Fruit fly (Drosophila melanogaster) whole organism, embryonic: ENCODE results near the gene CG7079.

ENCODE experiments used
- ATbp ChIP-seq: fragments of 200-800 bp; sonication (Bioruptor generic); optimal IDR thresholded peaks from 2 replicates; lab custom pipeline; 2017; ENCODE audit warnings: missing biosample characterization, mild to moderate bottlenecking, missing genetic modification characterization, missing genetic modification reagents
- CG13287 ChIP-seq: fragments of 200-800 bp; sonication (Bioruptor generic); IDR thresholded peaks from 2 replicates; pipeline ENCODE4 v1.3.6; 2022; ENCODE audit warnings: missing biosample characterization, missing genetic modification characterization; ENCODE audit not compliant: partially characterized antibody
- CG13624 ChIP-seq: fragments of 200-800 bp; sonication (Bioruptor generic); optimal IDR thresholded peaks from 2 replicates; lab custom pipeline; 2016; ENCODE audit warnings: missing biosample characterization, missing genetic modification characterization
- CG1603 ChIP-seq: fragments of 200-800 bp; sonication (Bioruptor generic); optimal IDR thresholded peaks from 2 replicates; lab custom pipeline; 2019; ENCODE audit warnings: missing biosample characterization, mild to moderate bottlenecking, missing genetic modification characterization, moderate library complexity
- CG16863 ChIP-seq: fragments of 200-800 bp; sonication (Bioruptor generic); optimal IDR thresholded peaks from 3 replicates; lab custom pipeline; 2016; ENCODE audit warnings: missing biosample characterization, missing genetic modification characterization
- CG17359 ChIP-seq: fragments of 200-800 bp; sonication (Bioruptor generic); optimal IDR thresholded peaks from 3 replicates; lab custom pipeline; 2018; ENCODE audit warnings: missing biosample characterization, mild to moderate bottlenecking, missing genetic modification characterization, moderate library complexity
- CG1832 ChIP-seq: fragments of 200-800 bp; sonication (Bioruptor generic); optimal IDR thresholded peaks from 2 replicates; lab custom pipeline; 2017; ENCODE audit warnings: missing biosample characterization, mild to moderate bottlenecking, missing genetic modification characterization, inconsistent platforms
- CG18599 ChIP-seq: fragments of 200-800 bp; sonication (Bioruptor generic); optimal IDR thresholded peaks from 3 replicates; lab custom pipeline; 2017; ENCODE audit warnings: missing biosample characterization, missing genetic modification characterization, mild to moderate bottlenecking, moderate library complexity, missing genetic modification reagents
- CG2116 ChIP-seq: fragments of 200-800 bp; sonication (Bioruptor generic); optimal IDR thresholded peaks from 3 replicates; lab custom pipeline; 2018; ENCODE audit warnings: missing biosample characterization, mild to moderate bottlenecking, missing genetic modification characterization
- CG2712 ChIP-seq: fragments of 200-800 bp; optimal IDR thresholded peaks from 3 replicates; lab custom pipeline; 2019; ENCODE audit warnings: missing biosample characterization, mild to moderate bottlenecking, missing genetic modification characterization, moderate library complexity
- CG30020 ChIP-seq: fragments of 200-800 bp; optimal IDR thresholded peaks from 2 replicates; lab custom pipeline; 2019; ENCODE audit warnings: missing biosample characterization, mild to moderate bottlenecking, missing genetic modification characterization, moderate library complexity
- CG3163 ChIP-seq: fragments of 200-800 bp; sonication (Bioruptor generic); optimal IDR thresholded peaks from 3 replicates; lab custom pipeline; 2016; ENCODE audit warnings: missing biosample characterization, missing genetic modification characterization
- CG3407 ChIP-seq: fragments of 200-800 bp; sonication (Bioruptor generic); optimal IDR thresholded peaks from 2 replicates; lab custom pipeline; 2018; ENCODE audit warnings: missing biosample characterization, mild to moderate bottlenecking, missing genetic modification characterization
- CG3726 ChIP-seq: fragments of 200-800 bp; sonication (Bioruptor generic); IDR thresholded peaks from 3 replicates; pipeline ENCODE4, ENCODE4 v1.3.6; 2022; ENCODE audit warnings: missing biosample characterization, missing genetic modification characterization
- CG4360 ChIP-seq: fragments of 200-800 bp; sonication (Bioruptor generic); IDR thresholded peaks from 2 replicates; pipeline ENCODE4 v1.3.6; 2022; ENCODE audit warnings: missing biosample characterization, missing genetic modification characterization
- CG6175 ChIP-seq: fragments of 200-800 bp; sonication (Bioruptor generic); IDR thresholded peaks from 3 replicates; pipeline ENCODE4 v1.3.6; 2022; ENCODE audit warnings: missing biosample characterization, missing genetic modification characterization
- CG6765 ChIP-seq: fragments of 200-800 bp; sonication (Bioruptor generic); optimal IDR thresholded peaks from 3 replicates; lab custom pipeline; 2017; ENCODE audit warnings: missing biosample characterization, mild to moderate bottlenecking, missing genetic modification characterization
- CG6791 ChIP-seq: fragments of 200-800 bp; sonication (Bioruptor generic); IDR thresholded peaks from 3 replicates; pipeline ENCODE4 v1.3.6; 2022; ENCODE audit warnings: missing biosample characterization, missing genetic modification characterization; ENCODE audit not compliant: partially characterized antibody
- CG8290 ChIP-seq, 3 experiments: fragments of 200-800 bp; sonication (Bioruptor generic); optimal IDR thresholded peaks; 2 replicates each; lab custom pipeline; 2016 to 2019; ENCODE audit warnings: missing biosample characterization in 3 of 3, missing genetic modification characterization in 3 of 3, mild to moderate bottlenecking in 2 of 3, moderate library complexity in 1 of 3
- CG8924 ChIP-seq: fragments of 200-800 bp; optimal IDR thresholded peaks from 3 replicates; lab custom pipeline; 2019; ENCODE audit warnings: missing biosample characterization, mild to moderate bottlenecking, missing genetic modification characterization, moderate library complexity
- Dbx ChIP-seq: fragments of 200-800 bp; sonication (Bioruptor generic); IDR thresholded peaks from 3 replicates; pipeline ENCODE4 v1.3.6; 2022; ENCODE audit warnings: missing biosample characterization, missing genetic modification characterization
- Eip74EF ChIP-seq, 2 experiments: fragments of 200-800 bp in 1 of 2; fragments of >200 bp in 1 of 2; sonication (Bioruptor generic) in 1 of 2; optimal IDR thresholded peaks; 2 replicates each; lab custom pipeline; 2017 to 2019; ENCODE audit warnings: missing biosample characterization in 2 of 2, missing genetic modification characterization in 2 of 2, mild to moderate bottlenecking in 1 of 2, moderate library complexity in 1 of 2
- HmgZ ChIP-seq: fragments of 200-800 bp; sonication (Bioruptor generic); optimal IDR thresholded peaks from 2 replicates; lab custom pipeline; 2018; ENCODE audit warnings: missing biosample characterization, mild to moderate bottlenecking, missing genetic modification characterization
- MESR4 ChIP-seq: fragments of 200-800 bp; sonication (Bioruptor generic); optimal IDR thresholded peaks from 2 replicates; lab custom pipeline; 2018; ENCODE audit warnings: missing biosample characterization, mild to moderate bottlenecking, missing genetic modification characterization, moderate library complexity
- Myb ChIP-seq: fragments of 200-800 bp; sonication (Bioruptor generic); optimal IDR thresholded peaks from 2 replicates; lab custom pipeline; 2016; ENCODE audit warnings: missing biosample characterization, missing genetic modification characterization
- Rfx ChIP-seq: fragments of 200-800 bp; sonication (Bioruptor generic); IDR thresholded peaks from 2 replicates; pipeline ENCODE4 v1.3.6; 2022; ENCODE audit warnings: missing biosample characterization, missing genetic modification characterization
- Sry-δ ChIP-seq: fragments of 200-800 bp; sonication (Bioruptor generic); optimal IDR thresholded peaks from 2 replicates; lab custom pipeline; 2016; ENCODE audit warnings: missing biosample characterization, missing genetic modification characterization
- abd-A ChIP-seq: fragments of 200-800 bp; sonication (Bioruptor generic); optimal IDR thresholded peaks from 3 replicates; lab custom pipeline; 2019; ENCODE audit warnings: missing biosample characterization, mild to moderate bottlenecking, missing genetic modification characterization, moderate library complexity
- bbx ChIP-seq: fragments of 200-800 bp; sonication (Bioruptor generic); IDR thresholded peaks from 2 replicates; pipeline ENCODE4 v1.3.6; 2022; ENCODE audit warnings: missing biosample characterization, missing genetic modification characterization; ENCODE audit not compliant: partially characterized antibody
- cato ChIP-seq: fragments of 200-800 bp; sonication (Bioruptor generic); optimal IDR thresholded peaks from 2 replicates; lab custom pipeline; 2016; ENCODE audit warnings: missing biosample characterization, missing genetic modification characterization, borderline replicate concordance
- chinmo ChIP-seq: fragments of 200-800 bp; sonication (Bioruptor generic); IDR thresholded peaks from 4 replicates; pipeline ENCODE4 v1.3.6; 2022; ENCODE audit warnings: missing biosample characterization, missing genetic modification characterization; ENCODE audit not compliant: partially characterized antibody
- ewg ChIP-seq: fragments of 200-800 bp; sonication (Bioruptor generic); optimal IDR thresholded peaks from 3 replicates; lab custom pipeline; 2017; ENCODE audit warnings: mild to moderate bottlenecking, missing biosample characterization, missing genetic modification reagents, missing genetic modification characterization
- fd96Cb ChIP-seq: fragments of 200-800 bp; sonication (Bioruptor generic); optimal IDR thresholded peaks from 2 replicates; lab custom pipeline; 2018; ENCODE audit warnings: missing biosample characterization, mild to moderate bottlenecking, missing genetic modification characterization, moderate library complexity
- gro ChIP-seq: fragments of 200-800 bp; sonication (Bioruptor generic); optimal IDR thresholded peaks from 2 replicates; lab custom pipeline; 2016; ENCODE audit warnings: missing biosample characterization, missing genetic modification characterization
- hb ChIP-seq: fragments of 200-800 bp; sonication (Bioruptor generic); IDR thresholded peaks from 3 replicates; pipeline ENCODE4 v1.3.6; 2022; ENCODE audit warnings: missing biosample characterization, missing genetic modification characterization; ENCODE audit not compliant: partially characterized antibody
- nerfin-2 ChIP-seq: fragments of 200-800 bp; sonication (Bioruptor generic); IDR thresholded peaks from 2 replicates; pipeline ENCODE4 v1.3.6; 2022; ENCODE audit warnings: missing biosample characterization, missing genetic modification characterization; ENCODE audit not compliant: partially characterized antibody
- nmo ChIP-seq: fragments of 200-800 bp; sonication (Bioruptor generic); optimal IDR thresholded peaks from 2 replicates; lab custom pipeline; 2018; ENCODE audit warnings: missing biosample characterization, mild to moderate bottlenecking, missing genetic modification characterization, moderate library complexity
- peb ChIP-seq: fragments of 200-800 bp; sonication (Bioruptor generic); IDR thresholded peaks from 2 replicates; pipeline ENCODE4 v1.3.6; 2022; ENCODE audit warnings: missing biosample characterization, missing genetic modification characterization
- pros ChIP-seq: fragments of 200-800 bp; sonication (Bioruptor generic); optimal IDR thresholded peaks from 3 replicates; lab custom pipeline; 2019; ENCODE audit warnings: missing biosample characterization, mild to moderate bottlenecking, missing genetic modification characterization, moderate library complexity
- pzg ChIP-seq: fragments of 200-800 bp; sonication (Bioruptor generic); optimal IDR thresholded peaks from 3 replicates; lab custom pipeline; 2018; ENCODE audit warnings: missing biosample characterization, mild to moderate bottlenecking, missing genetic modification characterization, moderate library complexity
- sc ChIP-seq, 3 experiments: fragments of >200 bp in 2 of 3; fragments of 200-800 bp in 1 of 3; sonication (Bioruptor generic) in 1 of 3; optimal IDR thresholded peaks; 2 replicates in 2 of 3; 3 replicates in 1 of 3; lab custom pipeline; 2017; ENCODE audit warnings: mild to moderate bottlenecking in 1 of 3, missing biosample characterization in 1 of 3, missing genetic modification characterization in 1 of 3, missing genetic modification reagents in 1 of 3
- sr ChIP-seq: fragments of 200-800 bp; sonication (Bioruptor generic); IDR thresholded peaks from 3 replicates; pipeline ENCODE4 v1.3.6; 2022; ENCODE audit warnings: missing biosample characterization, missing genetic modification characterization
- trem ChIP-seq: fragments of 200-800 bp; optimal IDR thresholded peaks from 3 replicates; lab custom pipeline; 2019; ENCODE audit warnings: missing biosample characterization, mild to moderate bottlenecking, missing genetic modification characterization, moderate library complexity
- z ChIP-seq: fragments of 200-800 bp; sonication (Bioruptor generic); IDR thresholded peaks from 3 replicates; pipeline ENCODE4 v1.3.6; 2022; ENCODE audit warnings: missing biosample characterization, missing genetic modification characterization
- zfh2 ChIP-seq: fragments of 200-800 bp; sonication (Bioruptor generic); optimal IDR thresholded peaks from 2 replicates; lab custom pipeline; 2016; ENCODE audit warnings: missing biosample characterization, missing genetic modification characterization

CG7079 gene

DNA sequence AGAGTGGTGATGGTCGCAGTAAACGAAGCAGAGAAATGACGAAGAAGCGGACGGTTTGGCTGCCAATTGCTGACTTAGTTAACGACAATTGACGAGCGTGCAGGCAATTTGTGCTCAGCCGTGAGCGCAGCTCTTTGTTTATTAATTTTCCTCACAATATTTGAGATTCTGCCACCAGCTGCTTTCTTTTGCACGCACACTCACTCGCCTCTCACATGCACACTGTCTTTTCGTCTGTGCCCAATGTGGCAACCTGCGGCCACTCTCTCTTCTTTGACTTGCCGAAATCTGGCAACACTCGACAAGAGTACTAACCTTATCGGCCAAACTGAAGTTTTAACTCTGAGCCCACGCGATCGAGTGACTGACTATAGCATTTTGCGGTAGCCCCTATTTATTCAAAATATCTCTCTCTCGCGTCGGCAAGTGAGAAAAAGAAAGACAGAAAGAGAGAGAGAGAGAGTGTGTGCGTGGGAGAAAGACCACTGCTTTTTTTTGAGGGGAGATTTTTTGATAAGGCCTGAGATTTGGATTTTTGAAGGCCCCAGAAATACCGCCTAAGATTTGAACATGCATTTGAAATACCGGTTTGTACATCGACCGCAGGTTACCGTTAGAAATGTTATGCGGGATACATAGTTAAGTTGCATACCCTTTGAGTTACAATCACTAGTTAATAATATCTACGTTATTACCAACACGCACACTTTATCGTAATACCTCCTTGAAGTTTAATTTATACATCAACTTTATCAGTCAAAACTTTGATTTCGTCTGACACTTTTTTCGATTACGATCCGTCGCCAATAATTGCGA, 12.0 kb upstream of the CG7079 start, which contains the start of gene Mvl (continued):
- no peak for TF ChIP-seq fd96Cb
- peak; percentile 89 for TF ChIP-seq CG6175 (GFP tag; lab: Robert Waterston, UW)
- TF ChIP-seq CG8924 = peak; percentile 22
- TF ChIP-seq CG6765 = peak; percentile 20
- TF ChIP-seq ewg (GFP tag; lab: Kevin White, UChicago) = peak; percentile 82
- TF ChIP-seq Sry-δ (GFP tag; lab: Kevin White, UChicago) = peak; percentile 38
- TF ChIP-seq CG3726 (GFP tag; lab: Robert Waterston, UW) = no peak
- peak; percentile 59; the same call in 1 of the 3 replicates for TF ChIP-seq CG6791 (GFP tag; lab: Robert Waterston, UW)
- TF ChIP-seq CG2116 (GFP tag; lab: Kevin White, UChicago) = peak; percentile 44
- TF ChIP-seq pros (GFP tag; lab: Kevin White, UChicago) = peak; percentile 79
- TF ChIP-seq pzg (GFP tag; lab: Kevin White, UChicago) = peak; percentile 72
- 0 out of 3 replicates have a peak, but pooled peaks have one; percentile 9 for TF ChIP-seq Dbx (GFP tag; lab: Robert Waterston, UW)
- peak; percentile 43; the same call in 1 of the 2 replicates for TF ChIP-seq nerfin-2 (GFP tag; lab: Robert Waterston, UW)
- peak; percentile 81 for TF ChIP-seq HmgZ
- TF ChIP-seq CG3407 (GFP tag; lab: Kevin White, UChicago) = no peak
- no peak for TF ChIP-seq abd-A (tag; lab: Kevin White, UChicago)
- TF ChIP-seq ATbp = peak; percentile 55
- TF ChIP-seq CG16863 (GFP tag; lab: Kevin White, UChicago) = no peak
- peak; percentile 86 for TF ChIP-seq sr (GFP tag; lab: Robert Waterston, UW)
- TF ChIP-seq CG3163 (GFP tag; lab: Kevin White, UChicago) = peak; percentile 41
- TF ChIP-seq Eip74EF (GFP tag; optimal IDR thresholded peaks at IDR 0.05; lab: Kevin White, UChicago) = no peak
- TF ChIP-seq zfh2 (GFP tag; lab: Kevin White, UChicago) = no peak
- TF ChIP-seq MESR4 = peak; percentile 34
- TF ChIP-seq CG30020 (tag; lab: Kevin White, UChicago) = peak; percentile 3
- peak; percentile 9 for TF ChIP-seq CG17359 (tag; lab: Kevin White, UChicago)
- peak; percentile 39 for TF ChIP-seq CG2712 (tag; lab: Kevin White, UChicago)
- TF ChIP-seq cato (GFP tag; lab: Kevin White, UChicago) = no peak
- peak; percentile 39 for TF ChIP-seq nmo (GFP tag; lab: Kevin White, UChicago)
- TF ChIP-seq CG1603 = peak; percentile 58
- peak; percentile 38; the same call in 1 of the 2 replicates for TF ChIP-seq bbx (GFP tag; lab: Robert Waterston, UW)
- 0 out of 2 replicates have a peak, but pooled peaks have one; percentile 41 for TF ChIP-seq CG13287 (GFP tag; lab: Robert Waterston, UW)
- no peak for TF ChIP-seq CG4360 (GFP tag; lab: Robert Waterston, UW)
- peak; percentile 18; the same call in 1 of the 2 replicates for TF ChIP-seq Rfx
- no peak for TF ChIP-seq hb (GFP tag; lab: Robert Waterston, UW)
- TF ChIP-seq trem (tag; lab: Kevin White, UChicago) = peak; percentile 56
- TF ChIP-seq CG8290 (GFP tag; optimal IDR thresholded peaks at IDR 0.05; lab: Kevin White, UChicago) = peak; percentile 83
- TF ChIP-seq CG8290 (tag; optimal IDR thresholded peaks at IDR 0.05; lab: Kevin White, UChicago) = peak; percentile 60 to 70
- TF ChIP-seq sc (optimal IDR thresholded peaks at IDR 0.05; lab: Kevin White, UChicago) = no peak
- no peak for TF ChIP-seq sc (GFP tag; optimal IDR thresholded peaks at IDR 0.05; lab: Kevin White, UChicago)
- peak; percentile 88 for TF ChIP-seq Myb
- TF ChIP-seq gro (GFP tag; lab: Kevin White, UChicago) = peak; percentile 48
- peak; percentile 74 for TF ChIP-seq CG1832
- TF ChIP-seq peb (GFP tag; lab: Robert Waterston, UW) = no peak
- TF ChIP-seq chinmo (GFP tag; lab: Robert Waterston, UW) = peak; percentile 89; the same call in 1 of the 4 replicates
- peak; percentile 32 for TF ChIP-seq CG13624 (GFP tag; lab: Kevin White, UChicago)
- TF ChIP-seq z (GFP tag; lab: Robert Waterston, UW) = peak; percentile 73
- TF ChIP-seq CG18599 (GFP tag; lab: Kevin White, UChicago) = peak; percentile 37
